Worm (Caenorhabditis elegans) whole organism, L2 larva: ENCODE results near the gene F43G6.7.

Source experiments
- C34F6.9 ChIP-seq: fragments of 150-350 bp; optimal IDR thresholded peaks from 2 replicates; lab custom pipeline; 2014; ENCODE audit warnings: missing biosample characterization, missing genetic modification characterization
- R02D3.7 ChIP-seq: fragments of 150-350 bp; optimal IDR thresholded peaks from 2 replicates; lab custom pipeline; 2014; ENCODE audit warnings: missing biosample characterization, missing genetic modification characterization
- alr-1 ChIP-seq: fragments of 150-350 bp; optimal IDR thresholded peaks from 2 replicates; lab custom pipeline; 2014; ENCODE audit warnings: missing biosample characterization, missing genetic modification characterization
- ama-1 ChIP-seq: fragments of 150-350 bp; optimal IDR thresholded peaks from 2 replicates; lab custom pipeline; 2018; ENCODE audit warnings: inconsistent platforms
- blmp-1 ChIP-seq: sonication (generic microtip); optimal IDR thresholded peaks from 2 replicates; lab custom pipeline; 2017; ENCODE audit warnings: missing genetic modification characterization, mild to moderate bottlenecking, missing compliant biosample characterization, antibody characterized with exemption, moderate library complexity; ENCODE audit not compliant: insufficient read depth
- ceh-16 ChIP-seq: fragments of 150-350 bp; optimal IDR thresholded peaks from 2 replicates; lab custom pipeline; 2014; ENCODE audit warnings: missing biosample characterization, missing genetic modification characterization
- crh-2 ChIP-seq: sonication (generic microtip); optimal IDR thresholded peaks from 2 replicates; lab custom pipeline; 2017; ENCODE audit warnings: missing biosample characterization, missing genetic modification characterization
- egl-27 ChIP-seq: sonication (generic microtip); optimal IDR thresholded peaks from 3 replicates; lab custom pipeline; 2017; ENCODE audit warnings: missing biosample characterization, missing genetic modification reagents, missing genetic modification characterization
- elt-1 ChIP-seq: fragments of 150-350 bp; optimal IDR thresholded peaks from 2 replicates; lab custom pipeline; 2014; ENCODE audit warnings: missing biosample characterization, missing genetic modification characterization
- elt-3 ChIP-seq: sonication (generic microtip); optimal IDR thresholded peaks from 2 replicates; lab custom pipeline; 2017; ENCODE audit warnings: missing biosample characterization, missing genetic modification characterization
- fos-1 ChIP-seq: fragments of 150-350 bp; optimal IDR thresholded peaks from 2 replicates; lab custom pipeline; 2014; ENCODE audit warnings: missing biosample characterization, missing genetic modification characterization
- gmeb-1 ChIP-seq: fragments of 150-350 bp; optimal IDR thresholded peaks from 2 replicates; lab custom pipeline; 2014; ENCODE audit warnings: missing biosample characterization, missing genetic modification characterization
- lin-11 ChIP-seq: fragments of 150-350 bp; sonication (generic microtip); optimal IDR thresholded peaks from 2 replicates; lab custom pipeline; 2014; ENCODE audit warnings: missing biosample characterization, missing genetic modification characterization, inconsistent platforms, mixed read lengths
- lin-13 ChIP-seq: fragments of 150-350 bp; optimal IDR thresholded peaks from 2 replicates; lab custom pipeline; 2014; ENCODE audit warnings: missing biosample characterization, missing genetic modification reagents, missing genetic modification characterization
- lin-39 ChIP-seq: fragments of 150-350 bp; optimal IDR thresholded peaks from 2 replicates; lab custom pipeline; 2014; ENCODE audit warnings: missing biosample characterization, missing genetic modification reagents, missing genetic modification characterization
- lsy-2 ChIP-seq, 2 experiments: fragments of 150-350 bp in 1 of 2; sonication (generic microtip) in 1 of 2; optimal IDR thresholded peaks; 2 replicates each; lab custom pipeline; 2014 to 2017; ENCODE audit warnings: missing biosample characterization in 2 of 2, missing genetic modification characterization in 2 of 2
- mab-5 ChIP-seq: fragments of 150-350 bp; optimal IDR thresholded peaks from 2 replicates; lab custom pipeline; 2014; ENCODE audit warnings: missing biosample characterization, missing genetic modification characterization
- mbf-1 ChIP-seq: sonication (generic microtip); optimal IDR thresholded peaks from 2 replicates; lab custom pipeline; 2017; ENCODE audit warnings: missing biosample characterization, missing genetic modification characterization
- mdl-1 ChIP-seq, 2 experiments: fragments of 150-350 bp in 1 of 2; sonication (generic microtip) in 1 of 2; optimal IDR thresholded peaks; 2 replicates each; lab custom pipeline; 2017; ENCODE audit warnings: missing biosample characterization in 2 of 2, missing genetic modification characterization in 2 of 2
- nhr-10 ChIP-seq: sonication (generic microtip); optimal IDR thresholded peaks from 2 replicates; lab custom pipeline; 2017; ENCODE audit warnings: missing biosample characterization, missing genetic modification characterization
- nhr-11 ChIP-seq: fragments of 150-350 bp; optimal IDR thresholded peaks from 2 replicates; lab custom pipeline; 2014; ENCODE audit warnings: missing biosample characterization, missing genetic modification characterization
- nhr-12 ChIP-seq: fragments of 150-350 bp; optimal IDR thresholded peaks from 2 replicates; lab custom pipeline; 2014; ENCODE audit warnings: missing biosample characterization, missing genetic modification characterization
- nhr-129 ChIP-seq: fragments of 150-350 bp; optimal IDR thresholded peaks from 2 replicates; lab custom pipeline; 2014; ENCODE audit warnings: missing biosample characterization, missing genetic modification characterization
- nhr-21 ChIP-seq: fragments of 150-350 bp; optimal IDR thresholded peaks from 2 replicates; lab custom pipeline; 2014; ENCODE audit warnings: missing biosample characterization, missing genetic modification characterization
- nhr-25 ChIP-seq: fragments of 150-350 bp; sonication (generic microtip); optimal IDR thresholded peaks from 3 replicates; lab custom pipeline; 2014; ENCODE audit warnings: missing biosample characterization, missing genetic modification characterization
- peb-1 ChIP-seq: fragments of 150-350 bp; optimal IDR thresholded peaks from 2 replicates; lab custom pipeline; 2014; ENCODE audit warnings: missing biosample characterization, missing genetic modification characterization
- skn-1 ChIP-seq: sonication (generic microtip); optimal IDR thresholded peaks from 2 replicates; lab custom pipeline; 2017; ENCODE audit warnings: missing biosample characterization, missing genetic modification characterization
- sma-3 ChIP-seq: sonication (generic microtip); optimal IDR thresholded peaks from 2 replicates; lab custom pipeline; 2016; ENCODE audit warnings: missing genetic modification reagents, missing genetic modification characterization, missing compliant biosample characterization
- sma-9 ChIP-seq, 2 experiments: fragments of 150-350 bp in 1 of 2; sonication (generic microtip) in 1 of 2; optimal IDR thresholded peaks; 2 replicates each; lab custom pipeline; 2014 to 2016; ENCODE audit warnings: missing genetic modification characterization in 2 of 2, mild to moderate bottlenecking in 1 of 2, missing biosample characterization in 1 of 2, missing compliant biosample characterization in 1 of 2, missing genetic modification reagents in 1 of 2, moderate library complexity in 1 of 2
- snpc-4 ChIP-seq: fragments of 150-350 bp; optimal IDR thresholded peaks from 2 replicates; lab custom pipeline; 2014; ENCODE audit warnings: missing biosample characterization, missing genetic modification characterization
- unc-55 ChIP-seq: fragments of 150-350 bp; sonication (generic microtip); optimal IDR thresholded peaks from 3 replicates; lab custom pipeline; 2014; ENCODE audit warnings: missing biosample characterization, missing genetic modification reagents, missing genetic modification characterization
- unc-62 ChIP-seq: fragments of 150-350 bp; optimal IDR thresholded peaks from 2 replicates; lab custom pipeline; 2014; ENCODE audit warnings: missing biosample characterization, missing genetic modification reagents, missing genetic modification characterization
- zag-1 ChIP-seq: fragments of 150-350 bp; optimal IDR thresholded peaks from 2 replicates; lab custom pipeline; 2014; ENCODE audit warnings: missing biosample characterization, missing genetic modification characterization
- ztf-1 ChIP-seq: fragments of 200-800 bp; sonication (Bioruptor generic); conservative IDR thresholded peaks from 2 replicates; pipeline ENCODE4 v1.3.6; 2022; ENCODE audit warnings: missing genetic modification characterization, missing compliant biosample characterization
- ztf-4 ChIP-seq: fragments of 150-350 bp; optimal IDR thresholded peaks from 2 replicates; lab custom pipeline; 2014; ENCODE audit warnings: missing biosample characterization, missing genetic modification characterization

F43G6.7 gene

DNA sequence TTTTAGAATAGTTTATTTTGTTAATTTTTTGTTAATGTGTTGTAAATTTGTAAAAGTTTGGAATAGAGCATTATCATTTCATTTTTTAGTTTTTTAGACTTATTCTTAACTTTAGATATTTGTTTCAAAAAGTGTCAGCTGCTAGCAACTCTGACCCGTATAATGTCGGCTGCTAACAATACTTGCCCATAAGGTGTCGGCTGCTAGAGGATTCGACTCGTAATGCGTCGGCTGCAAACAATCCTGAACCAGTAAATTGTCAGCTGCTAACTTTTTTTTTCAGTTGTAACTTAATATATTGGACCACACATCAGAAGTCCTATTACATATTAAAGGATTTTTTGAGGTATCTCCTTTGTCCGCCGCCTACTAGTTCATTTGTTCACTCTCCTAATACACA is 32.2 kb downstream of the F43G6.7 start:
- no peak for TF ChIP-seq lsy-2 (tag; optimal IDR thresholded peaks at IDR 0.05; lab: Kevin White, UChicago)
- TF ChIP-seq peb-1, result no peak
- TF ChIP-seq mdl-1 (tag; optimal IDR thresholded peaks at IDR 0.05; lab: Kevin White, UChicago), result no peak
- no peak for TF ChIP-seq egl-27
- TF ChIP-seq fos-1 (tag; lab: Kevin White, UChicago), result no peak
- no peak for TF ChIP-seq lin-11 (tag; lab: Kevin White, UChicago)
- TF ChIP-seq nhr-21 (tag; lab: Kevin White, UChicago), result no peak
- TF ChIP-seq unc-55 (GFP tag; lab: Kevin White, UChicago), result no peak
- TF ChIP-seq elt-3 (tag; lab: Kevin White, UChicago), result no peak
- TF ChIP-seq elt-1 (tag; lab: Kevin White, UChicago), result no peak
- TF ChIP-seq nhr-11 (tag; lab: Kevin White, UChicago), result no peak
- TF ChIP-seq ztf-1, result no peak
- TF ChIP-seq, all 48 proteins: peak for 0

DNA sequence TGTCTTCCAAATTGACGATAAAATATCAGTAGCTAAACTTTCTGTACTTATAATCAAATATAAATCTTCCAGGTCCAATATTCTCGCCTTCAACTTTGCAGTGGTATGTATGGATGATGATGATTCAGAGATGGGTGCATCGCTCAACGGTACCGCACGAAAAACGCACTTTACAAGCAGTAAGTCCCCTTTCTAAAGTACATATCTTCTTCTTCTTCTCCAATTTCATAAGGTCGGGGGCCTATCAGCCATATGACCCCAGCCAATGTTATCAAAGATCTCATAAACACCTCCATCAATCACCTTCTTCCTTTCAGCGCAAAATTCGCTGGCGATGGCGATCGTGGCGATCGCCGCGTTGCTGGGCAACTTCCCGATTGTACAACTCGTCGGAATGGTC is 32.9 kb downstream of the F43G6.7 start:
- TF ChIP-seq lin-39 (tag; lab: Kevin White, UChicago), result no peak
- TF ChIP-seq lin-13, result no peak
- TF ChIP-seq mdl-1 (tag; optimal IDR thresholded peaks at IDR 0.05; lab: Kevin White, UChicago), result no peak
- peak; percentile 35 for TF ChIP-seq sma-3 (GFP tag; lab: Kevin White, UChicago)
- no peak for TF ChIP-seq nhr-11 (tag; lab: Kevin White, UChicago)
- TF ChIP-seq egl-27, result no peak
- no peak for TF ChIP-seq nhr-12 (tag; lab: Kevin White, UChicago)
- no peak for TF ChIP-seq fos-1 (tag; lab: Kevin White, UChicago)
- TF ChIP-seq unc-55 (GFP tag; lab: Kevin White, UChicago), result no peak
- TF ChIP-seq ceh-16 (tag; lab: Kevin White, UChicago), result no peak
- TF ChIP-seq C34F6.9, result no peak
- TF ChIP-seq alr-1, result no peak
- TF ChIP-seq peb-1, result no peak
- TF ChIP-seq snpc-4 (tag; lab: Kevin White, UChicago), result no peak
- no peak for TF ChIP-seq nhr-10 (tag; lab: Kevin White, UChicago)
- TF ChIP-seq lsy-2 (tag; optimal IDR thresholded peaks at IDR 0.05; lab: Kevin White, UChicago), result no peak
- no peak for TF ChIP-seq nhr-25 (tag; lab: Kevin White, UChicago)
- no peak for TF ChIP-seq zag-1 (tag; lab: Kevin White, UChicago)
- no peak for TF ChIP-seq ztf-4
- peak; percentile 74 for TF ChIP-seq sma-9 (GFP tag; optimal IDR thresholded peaks at IDR 0.05; lab: Kevin White, UChicago)
- no peak for TF ChIP-seq sma-9 (tag; optimal IDR thresholded peaks at IDR 0.05; lab: Kevin White, UChicago)
- no peak for TF ChIP-seq unc-62 (GFP tag; lab: Kevin White, UChicago)
- TF ChIP-seq nhr-21 (tag; lab: Kevin White, UChicago), result peak; percentile 71
- peak; percentile 45 for TF ChIP-seq ama-1
- TF ChIP-seq nhr-129 (tag; lab: Kevin White, UChicago), result no peak
- TF ChIP-seq mab-5 (tag; lab: Kevin White, UChicago), result no peak
- no peak for TF ChIP-seq ztf-1
- no peak for TF ChIP-seq skn-1 (tag; lab: Kevin White, UChicago)
- TF ChIP-seq, all 48 proteins: peak for 4

DNA sequence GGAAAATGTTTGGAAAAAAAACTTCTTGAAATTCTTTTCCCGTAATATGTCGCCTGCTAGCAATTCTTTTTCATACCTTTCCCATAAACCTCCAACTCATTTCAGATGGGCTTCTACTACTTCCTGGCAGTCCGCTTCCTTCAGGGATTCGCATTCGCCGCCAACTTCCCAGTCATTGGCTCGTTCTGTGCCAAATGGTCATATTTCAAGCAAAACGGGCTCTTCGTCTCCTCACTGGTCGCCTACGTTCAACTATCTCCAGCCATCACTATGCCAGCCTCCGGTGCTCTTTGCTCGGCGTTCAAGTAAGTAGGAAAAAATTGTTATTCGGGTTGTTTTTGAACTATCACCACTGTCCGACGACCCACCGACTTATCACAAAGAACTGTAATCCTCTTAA is 33.5 kb downstream of the F43G6.7 start:
- TF ChIP-seq ama-1 (no peak), gmeb-1 (tag; lab: Kevin White, UChicago) (no peak), C34F6.9 (no peak), mbf-1 (tag; lab: Kevin White, UChicago) (no peak), crh-2 (tag; lab: Kevin White, UChicago) (no peak), mab-5 (tag; lab: Kevin White, UChicago) (no peak), lin-13 (no peak), blmp-1 (tag; lab: Kevin White, UChicago) (no peak)
- TF ChIP-seq, all 48 proteins: peak for 0

DNA sequence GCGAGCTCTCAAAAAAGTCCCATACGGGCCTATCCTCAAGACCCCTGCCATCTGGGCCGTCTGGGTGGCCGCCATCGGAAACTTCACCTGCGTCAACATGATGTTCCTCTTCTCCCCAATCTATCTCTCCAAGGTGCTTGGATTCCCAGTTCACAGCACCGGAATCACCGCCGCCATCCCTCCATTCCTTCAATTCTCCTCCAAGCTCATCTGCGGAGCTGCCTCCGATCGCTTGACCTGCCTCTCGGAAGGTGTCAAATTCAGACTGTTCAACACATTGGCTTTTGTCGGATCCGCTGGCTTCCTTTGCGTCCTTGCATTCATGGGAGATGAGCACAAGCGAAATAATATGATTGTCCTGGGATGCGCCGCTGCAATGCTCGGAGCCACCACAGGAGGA is 34.4 kb downstream of the F43G6.7 start:
- no peak for TF ChIP-seq mdl-1 (tag; optimal IDR thresholded peaks at IDR 0.05; lab: Kevin White, UChicago)
- TF ChIP-seq unc-55 (GFP tag; lab: Kevin White, UChicago), result no peak

DNA sequence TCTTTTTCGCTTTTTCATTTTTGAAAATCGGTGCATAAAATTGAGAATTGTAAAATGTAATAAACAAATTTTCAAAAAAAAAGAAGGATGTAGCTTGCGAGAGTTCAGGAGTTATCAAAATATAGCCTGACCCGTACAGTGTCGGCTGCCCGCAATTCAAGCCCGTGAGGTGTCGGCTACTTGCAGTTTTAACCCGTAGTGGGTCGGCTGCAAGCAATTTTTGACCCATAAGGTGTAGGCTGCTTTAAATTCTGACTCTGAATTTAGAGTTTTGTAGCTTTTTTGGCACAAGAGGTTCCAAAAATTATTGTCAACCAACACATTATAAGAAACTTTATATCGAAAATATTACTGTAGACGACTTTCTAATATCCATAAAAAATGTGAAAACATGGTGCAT is 35.4 kb downstream of the F43G6.7 start:
- TF ChIP-seq snpc-4 (tag; lab: Kevin White, UChicago), result peak; percentile 18
- TF ChIP-seq nhr-21 (tag; lab: Kevin White, UChicago), result peak; percentile 52
- TF ChIP-seq ama-1, result peak; percentile 57
- no peak for TF ChIP-seq R02D3.7
- no peak for TF ChIP-seq mdl-1 (tag; optimal IDR thresholded peaks at IDR 0.05; lab: Kevin White, UChicago)
